Worm (Caenorhabditis elegans) whole organism, young adult: Measurements from ENCODE around the gene amt-4.

Source experiments
- B0035.1 ChIP-seq: sonication (generic microtip); optimal IDR thresholded peaks from 2 replicates; lab custom pipeline; 2016; ENCODE audit warnings: missing genetic modification characterization, mild to moderate bottlenecking, missing compliant biosample characterization, missing genotype, missing genetic modification reagents
- B0336.3 ChIP-seq: fragments of 200-800 bp; sonication (Bioruptor generic); IDR thresholded peaks from 2 replicates; pipeline ENCODE4 v1.3.6; 2022; ENCODE audit warnings: missing genetic modification characterization, missing compliant biosample characterization
- F10E7.11 ChIP-seq: sonication (generic microtip); optimal IDR thresholded peaks from 2 replicates; lab custom pipeline; 2017; ENCODE audit warnings: mild to moderate bottlenecking, missing genetic modification characterization, moderate library complexity, missing compliant biosample characterization
- F23B12.7 ChIP-seq: sonication (generic microtip); optimal IDR thresholded peaks from 2 replicates; lab custom pipeline; 2017; ENCODE audit warnings: missing genetic modification characterization, mild to moderate bottlenecking, missing compliant biosample characterization, antibody characterized with exemption, moderate library complexity; ENCODE audit not compliant: insufficient read depth
- F33H1.4 ChIP-seq: fragments of 200-800 bp; sonication (Bioruptor generic); IDR thresholded peaks from 2 replicates; pipeline ENCODE4 v1.3.6; 2022; ENCODE audit warnings: missing genetic modification reagents, missing genetic modification characterization, missing compliant biosample characterization
- F37B4.10 ChIP-seq: fragments of 200-800 bp; sonication (Bioruptor generic); IDR thresholded peaks from 2 replicates; pipeline ENCODE4 v1.3.6; 2022; ENCODE audit warnings: missing genetic modification characterization, missing compliant biosample characterization
- F52B5.7 ChIP-seq: sonication (generic microtip); optimal IDR thresholded peaks from 2 replicates; lab custom pipeline; 2016; ENCODE audit warnings: mild to moderate bottlenecking, missing genetic modification characterization, missing compliant biosample characterization
- F57C9.4 ChIP-seq: sonication (generic microtip); optimal IDR thresholded peaks from 2 replicates; lab custom pipeline; 2017; ENCODE audit warnings: mild to moderate bottlenecking, missing genetic modification characterization, missing compliant biosample characterization
- Y79H2A.3 ChIP-seq: fragments of 200-800 bp; sonication (Bioruptor generic); conservative IDR thresholded peaks from 2 replicates; pipeline ENCODE4 v1.3.6; 2022; ENCODE audit warnings: missing genetic modification reagents, missing genetic modification characterization, missing compliant biosample characterization
- Y95B8A.8 ChIP-seq: fragments of 200-800 bp; sonication (Bioruptor generic); IDR thresholded peaks from 2 replicates; pipeline ENCODE4 v1.3.6; 2022; ENCODE audit warnings: missing genetic modification reagents, missing genetic modification characterization, missing compliant biosample characterization
- ZK185.1 ChIP-seq: sonication (generic microtip); optimal IDR thresholded peaks from 2 replicates; lab custom pipeline; 2016; ENCODE audit warnings: mild to moderate bottlenecking, missing genetic modification characterization, missing compliant biosample characterization; ENCODE audit not compliant: poor library complexity, severe bottlenecking
- akir-1 ChIP-seq: fragments of 200-800 bp; sonication (Bioruptor generic); optimal IDR thresholded peaks from 2 replicates; lab custom pipeline; 2018; ENCODE audit warnings: mild to moderate bottlenecking, missing genetic modification characterization, moderate library complexity, missing compliant biosample characterization
- aptf-3 ChIP-seq: fragments of 200-800 bp; sonication (Bioruptor generic); IDR thresholded peaks from 2 replicates; pipeline ENCODE4 v1.3.6; 2022; ENCODE audit warnings: missing genetic modification characterization, missing compliant biosample characterization
- atf-7 ChIP-seq: sonication (generic microtip); optimal IDR thresholded peaks from 2 replicates; lab custom pipeline; 2017; ENCODE audit warnings: mild to moderate bottlenecking, missing genetic modification characterization, missing compliant biosample characterization
- athp-1 ChIP-seq: sonication (generic microtip); optimal IDR thresholded peaks from 2 replicates; lab custom pipeline; 2017; ENCODE audit warnings: mild to moderate bottlenecking, missing genetic modification characterization, missing compliant biosample characterization
- cebp-2 ChIP-seq: fragments of 200-800 bp; sonication (Bioruptor generic); IDR thresholded peaks from 2 replicates; pipeline ENCODE4 v1.3.6; 2022; ENCODE audit warnings: missing genetic modification characterization, missing compliant biosample characterization
- die-1 ChIP-seq: sonication (generic microtip); optimal IDR thresholded peaks from 2 replicates; lab custom pipeline; 2016; ENCODE audit warnings: missing genotype, mild to moderate bottlenecking, missing genetic modification characterization, missing compliant biosample characterization
- dox-1 ChIP-seq: fragments of 200-800 bp; sonication (Bioruptor generic); IDR thresholded peaks from 2 replicates; pipeline ENCODE4 v1.3.6; 2022; ENCODE audit warnings: missing genetic modification reagents, missing genetic modification characterization, missing compliant biosample characterization
- dpl-1 ChIP-seq: fragments of 150-350 bp; optimal IDR thresholded peaks from 2 replicates; lab custom pipeline; 2014; ENCODE audit warnings: missing biosample characterization, missing genetic modification reagents, missing genetic modification characterization
- egrh-3 ChIP-seq: fragments of 200-800 bp; sonication (Bioruptor generic); IDR thresholded peaks from 2 replicates; pipeline ENCODE4 v1.3.6; 2022; ENCODE audit warnings: missing genetic modification reagents, missing genetic modification characterization, missing compliant biosample characterization
- ets-4 ChIP-seq: fragments of 200-800 bp; sonication (Bioruptor generic); optimal IDR thresholded peaks from 2 replicates; lab custom pipeline; 2018; ENCODE audit warnings: mild to moderate bottlenecking, missing genetic modification characterization, missing compliant biosample characterization
- him-1 ChIP-seq: sonication (generic microtip); optimal IDR thresholded peaks from 2 replicates; lab custom pipeline; 2016; ENCODE audit warnings: missing genotype, missing genetic modification reagents, missing genetic modification characterization, missing compliant biosample characterization
- hlh-12 ChIP-seq: sonication (generic microtip); optimal IDR thresholded peaks from 2 replicates; lab custom pipeline; 2016; ENCODE audit warnings: missing genetic modification characterization, missing compliant biosample characterization
- hlh-26 ChIP-seq: fragments of 200-800 bp; sonication (Bioruptor generic); conservative IDR thresholded peaks from 2 replicates; pipeline ENCODE4 v1.3.6; 2022; ENCODE audit warnings: missing genetic modification reagents, missing genetic modification characterization, missing compliant biosample characterization
- hmg-20 ChIP-seq: fragments of 200-800 bp; sonication (Bioruptor generic); IDR thresholded peaks from 2 replicates; pipeline ENCODE4 v1.3.6; 2022; ENCODE audit warnings: missing genetic modification reagents, missing genetic modification characterization, missing compliant biosample characterization
- lin-35 ChIP-seq, 3 experiments: fragments of 150-350 bp in 2 of 3; sonication (generic microtip) in 1 of 3; optimal IDR thresholded peaks; 2 replicates each; lab custom pipeline; 2014 to 2018; ENCODE audit warnings: missing biosample characterization in 3 of 3, missing genetic modification characterization in 3 of 3, missing genetic modification reagents in 3 of 3
- lin-40 ChIP-seq: sonication (generic microtip); optimal IDR thresholded peaks from 2 replicates; lab custom pipeline; 2016; ENCODE audit warnings: missing genetic modification characterization, mild to moderate bottlenecking, missing compliant biosample characterization, missing genotype, missing genetic modification reagents
- madf-8 ChIP-seq: fragments of 200-800 bp; sonication (Bioruptor generic); conservative IDR thresholded peaks from 2 replicates; pipeline ENCODE4 v1.3.6; 2022; ENCODE audit warnings: missing genetic modification reagents, missing genetic modification characterization, missing compliant biosample characterization
- mcd-1 ChIP-seq: fragments of 200-800 bp; sonication (Bioruptor generic); IDR thresholded peaks from 2 replicates; pipeline ENCODE4 v1.3.6; 2022; ENCODE audit warnings: missing genetic modification reagents, missing genetic modification characterization, missing compliant biosample characterization
- mel-28 ChIP-seq: sonication (generic microtip); optimal IDR thresholded peaks from 2 replicates; lab custom pipeline; 2016; ENCODE audit warnings: borderline replicate concordance, mild to moderate bottlenecking, missing genetic modification characterization, missing compliant biosample characterization
- mxl-1 ChIP-seq: sonication (generic microtip); optimal IDR thresholded peaks from 2 replicates; lab custom pipeline; 2016; ENCODE audit warnings: missing genetic modification characterization, missing compliant biosample characterization
- nhr-120 ChIP-seq: fragments of 200-800 bp; sonication (Bioruptor generic); IDR thresholded peaks from 2 replicates; pipeline ENCODE4 v1.3.6; 2022; ENCODE audit warnings: missing genetic modification characterization, missing compliant biosample characterization
- nhr-90 ChIP-seq: sonication (generic microtip); optimal IDR thresholded peaks from 2 replicates; lab custom pipeline; 2016; ENCODE audit warnings: missing genotype, mild to moderate bottlenecking, missing genetic modification characterization, missing compliant biosample characterization
- rpc-1 ChIP-seq, 2 experiments: fragments of 150-350 bp in 1 of 2; sonication (generic microtip) in 1 of 2; optimal IDR thresholded peaks; 2 replicates each; lab custom pipeline; 2014 to 2018; ENCODE audit warnings: missing biosample characterization in 1 of 2, missing genetic modification characterization in 1 of 2, missing genetic modification reagents in 1 of 2, missing genotype in 1 of 2
- sea-2 ChIP-seq: fragments of 200-800 bp; sonication (Bioruptor generic); IDR thresholded peaks from 2 replicates; pipeline ENCODE4 v1.3.6; 2022; ENCODE audit warnings: missing genetic modification characterization, missing compliant biosample characterization
- xnd-1 ChIP-seq: sonication (generic microtip); optimal IDR thresholded peaks from 2 replicates; lab custom pipeline; 2016; ENCODE audit warnings: missing genotype, missing genetic modification reagents, missing genetic modification characterization, missing compliant biosample characterization
- zim-3 ChIP-seq: sonication (generic microtip); optimal IDR thresholded peaks from 2 replicates; lab custom pipeline; 2017; ENCODE audit warnings: mild to moderate bottlenecking, missing genetic modification characterization, moderate library complexity, missing compliant biosample characterization
- ztf-26 ChIP-seq: sonication (generic microtip); optimal IDR thresholded peaks from 2 replicates; lab custom pipeline; 2017; ENCODE audit warnings: missing genetic modification characterization, missing compliant biosample characterization
- ztf-6 ChIP-seq: fragments of 200-800 bp; sonication (Bioruptor generic); IDR thresholded peaks from 2 replicates; pipeline ENCODE4 v1.3.6; 2022; ENCODE audit warnings: missing genetic modification reagents, missing genetic modification characterization, missing compliant biosample characterization

The amt-4 gene

DNA sequence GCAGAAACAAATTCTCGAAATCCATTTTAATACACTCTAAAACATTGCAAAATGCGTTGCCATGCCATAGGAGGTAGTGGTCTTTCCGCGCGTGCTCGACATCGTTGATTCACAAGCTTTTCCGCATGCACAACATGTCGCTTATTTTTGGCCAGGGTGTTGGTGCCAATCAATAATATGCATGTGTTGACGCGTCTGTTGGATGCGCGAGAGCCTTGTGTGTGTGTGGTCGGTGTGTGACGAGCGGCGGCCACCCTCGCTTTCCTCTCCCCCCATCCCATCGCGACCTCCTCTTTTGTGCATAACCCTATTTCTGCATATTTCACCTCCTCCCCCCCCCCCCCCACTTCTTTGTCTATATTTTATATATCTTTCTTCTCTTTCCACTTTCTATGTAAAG, 11.2 kb downstream of the amt-4 start:
- TF ChIP-seq sea-2 (GFP tag; lab: Robert Waterston, UW) (no peak), hmg-20 (no peak), ztf-6 (GFP tag; lab: Robert Waterston, UW) (no peak), F52B5.7 (tag; lab: Kevin White, UChicago) (no peak), F10E7.11 (tag; lab: Kevin White, UChicago) (no peak), nhr-90 (no peak), athp-1 (tag; lab: Kevin White, UChicago) (no peak), hlh-12 (tag; lab: Kevin White, UChicago) (no peak), aptf-3 (GFP tag; lab: Robert Waterston, UW) (no peak), dox-1 (no peak), him-1 (tag; lab: Kevin White, UChicago) (no peak), mel-28 (no peak)

DNA sequence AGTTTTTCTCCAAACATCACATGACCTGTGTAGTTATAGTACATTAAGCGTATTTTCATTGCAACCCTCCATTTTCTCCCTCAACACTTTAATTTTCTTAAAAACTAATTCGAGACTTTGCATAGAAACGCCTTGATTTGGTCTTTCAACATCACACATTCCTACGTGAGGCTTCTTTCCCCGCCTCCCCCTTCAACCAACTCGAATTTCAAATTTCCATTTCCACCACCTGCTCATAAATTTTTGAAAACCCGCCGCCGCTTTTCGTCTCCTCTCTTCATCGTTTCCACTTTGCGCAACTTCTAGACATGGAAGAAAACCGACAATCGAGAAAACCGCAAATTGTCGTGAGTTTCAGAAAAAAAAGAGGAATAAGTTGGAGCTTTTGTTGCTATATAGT, 12.8 kb downstream of the amt-4 start, which contains the start of gene C05E11.3:
TSS of gene C05E11.3 (plus strand) at position 301 of the 400 bp plus-strand sequence.
- TF ChIP-seq hmg-20 (no peak), die-1 (tag; lab: Kevin White, UChicago) (no peak), ztf-6 (GFP tag; lab: Robert Waterston, UW) (no peak), Y95B8A.8 (GFP tag; lab: Robert Waterston, UW) (no peak), lin-35 (GFP tag; optimal IDR thresholded peaks at IDR 0.05; lab: Kevin White, UChicago) (no peak), ets-4 (GFP tag; lab: Kevin White, UChicago) (no peak), nhr-120 (GFP tag; lab: Robert Waterston, UW) (no peak), zim-3 (tag; lab: Kevin White, UChicago) (no peak), Y79H2A.3 (no peak), B0336.3 (no peak), lin-40 (no peak), dox-1 (no peak), madf-8 (GFP tag; lab: Robert Waterston, UW) (no peak), hlh-12 (tag; lab: Kevin White, UChicago) (no peak), hlh-26 (GFP tag; lab: Robert Waterston, UW) (no peak), ZK185.1 (tag; lab: Kevin White, UChicago) (no peak), dpl-1 (GFP tag; lab: Kevin White, UChicago) (no peak), B0035.1 (tag; lab: Kevin White, UChicago) (no peak)
- TF ChIP-seq, all 124 proteins: peak for 0

DNA sequence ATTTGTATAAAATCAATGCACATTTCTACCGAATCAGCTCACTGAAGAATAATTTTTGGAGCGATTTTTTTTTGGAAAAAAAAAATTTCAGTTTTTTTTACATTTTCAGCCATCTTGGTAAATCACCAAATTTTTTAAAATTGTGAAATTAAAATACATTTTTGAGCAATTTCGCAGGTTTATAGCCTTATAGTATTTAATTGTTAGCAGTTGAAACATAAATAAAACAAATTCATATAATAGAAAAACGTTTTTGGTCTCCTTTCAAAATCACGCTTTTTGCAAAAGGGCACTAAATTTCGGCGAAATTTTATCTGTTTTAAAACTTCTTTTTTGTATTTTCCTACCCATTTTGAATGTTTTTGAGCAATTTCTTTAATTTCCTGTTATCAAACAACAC, 13.5 kb downstream of the amt-4 start:
- TF ChIP-seq nhr-120 (GFP tag; lab: Robert Waterston, UW) (no peak), nhr-90 (no peak), akir-1 (GFP tag; lab: Kevin White, UChicago) (no peak), F57C9.4 (tag; lab: Kevin White, UChicago) (no peak), rpc-1 (optimal IDR thresholded peaks at IDR 0.05; lab: Kevin White, UChicago) (no peak), rpc-1 (tag; optimal IDR thresholded peaks at IDR 0.05; lab: Kevin White, UChicago) (no peak)

DNA sequence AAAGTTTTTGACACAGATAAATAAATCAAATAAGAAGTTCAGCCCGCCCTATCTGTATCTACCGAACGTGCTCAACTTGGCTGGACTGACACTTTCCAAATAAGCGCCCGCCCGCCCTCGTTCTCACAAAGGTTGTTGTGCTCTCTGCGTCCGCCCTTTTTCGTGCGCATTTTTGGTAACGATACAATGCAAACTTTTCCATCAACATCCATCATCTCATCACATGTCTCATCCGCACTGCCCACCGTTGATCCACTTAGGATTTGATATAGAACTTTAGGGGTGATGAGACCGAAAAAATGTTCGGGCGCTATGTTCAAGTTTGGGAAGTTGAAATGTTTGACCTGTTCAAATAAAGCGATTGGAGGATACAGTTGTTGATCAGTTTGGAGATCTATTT, 20.5 kb downstream of the amt-4 start, which contains the start of gene C05E11.7:
TSS of gene C05E11.7 (minus strand) at position 101 of the 400 bp plus-strand sequence.
- no peak for TF ChIP-seq F33H1.4
- TF ChIP-seq F23B12.7 (tag; lab: Kevin White, UChicago), result no peak
- no peak for TF ChIP-seq cebp-2 (GFP tag; lab: Robert Waterston, UW)
- no peak for TF ChIP-seq lin-35 (GFP tag; optimal IDR thresholded peaks at IDR 0.05; lab: Kevin White, UChicago)
- no peak for TF ChIP-seq egrh-3 (GFP tag; lab: Robert Waterston, UW)
- TF ChIP-seq lin-40, result no peak
- no peak for TF ChIP-seq ztf-26 (tag; lab: Kevin White, UChicago)
- no peak for TF ChIP-seq mxl-1
- no peak for TF ChIP-seq hlh-12 (tag; lab: Kevin White, UChicago)
- no peak for TF ChIP-seq hlh-26 (GFP tag; lab: Robert Waterston, UW)
- TF ChIP-seq mcd-1 (GFP tag; lab: Robert Waterston, UW), result no peak
- TF ChIP-seq ets-4 (GFP tag; lab: Kevin White, UChicago), result no peak
- no peak for TF ChIP-seq atf-7
- no peak for TF ChIP-seq xnd-1 (tag; lab: Kevin White, UChicago)
- TF ChIP-seq F37B4.10, result no peak
- no peak for TF ChIP-seq him-1 (tag; lab: Kevin White, UChicago)
